Fruit fly (Drosophila melanogaster): ENCODE measurements around the gene ATPsynGL.

Gene ATPsynGL

dm6 chr2L:7777979-7778692 lies 31.1 kb downstream of the ATPsynGL start, which contains the start of gene CG7179:
Gene CG7179, minus strand, starts transcription at chr2L:7778029.
- TF ChIP-seq psq (optimal IDR thresholded peaks at IDR 0.05) = no peak
- no peak for TF ChIP-seq insv (optimal IDR thresholded peaks at IDR 0.05)
- no peak for TF ChIP-seq h (optimal IDR thresholded peaks at IDR 0.05)
- TF ChIP-seq ttk (optimal IDR thresholded peaks at IDR 0.05) = no peak
- no peak for TF ChIP-seq Myc (optimal IDR thresholded peaks at IDR 0.05)
- no peak for TF ChIP-seq Sin3A (optimal IDR thresholded peaks at IDR 0.05)

dm6 chr2L:7779785-7780184 lies 32.7 kb downstream of the ATPsynGL start, which contains the start of gene Uro:
Gene Uro, plus strand, starts transcription at chr2L:7780085.
- TF ChIP-seq Myc (optimal IDR thresholded peaks at IDR 0.05) (no peak), psq (optimal IDR thresholded peaks at IDR 0.05) (no peak), h (optimal IDR thresholded peaks at IDR 0.05) (no peak), ttk (optimal IDR thresholded peaks at IDR 0.05) (no peak), insv (optimal IDR thresholded peaks at IDR 0.05) (no peak), Sin3A (optimal IDR thresholded peaks at IDR 0.05) (no peak)

dm6 chr2L:7781165-7781564 lies 34.1 kb downstream of the ATPsynGL start, which contains the start of gene CG7164:
Gene CG7164, plus strand, starts transcription at chr2L:7781465.
- TF ChIP-seq insv (optimal IDR thresholded peaks at IDR 0.05) = no peak

dm6 chr2L:7782788-7783401 lies 35.8 kb downstream of the ATPsynGL start, which contains the start of gene Brd7-9:
Gene Brd7-9, plus strand, starts transcription at chr2L:7782865.
- TF ChIP-seq insv (optimal IDR thresholded peaks at IDR 0.05) = no peak
- TF ChIP-seq h (optimal IDR thresholded peaks at IDR 0.05) = no peak
- TF ChIP-seq Myc (optimal IDR thresholded peaks at IDR 0.05) = no peak

- no peak for TF ChIP-seq h (optimal IDR thresholded peaks at IDR 0.05)
Observed at dm6 chr2L:7788952-7789466, 41.9 kb downstream of the ATPsynGL start.

dm6 chr2L:7790081-7790447 lies 43.0 kb downstream of the ATPsynGL start:
- TF ChIP-seq Sin3A (optimal IDR thresholded peaks at IDR 0.05) = no peak
- no peak for TF ChIP-seq ttk (optimal IDR thresholded peaks at IDR 0.05)
- TF ChIP-seq insv (optimal IDR thresholded peaks at IDR 0.05) = no peak
- no peak for TF ChIP-seq psq (optimal IDR thresholded peaks at IDR 0.05)
- TF ChIP-seq h (optimal IDR thresholded peaks at IDR 0.05) = no peak
- no peak for TF ChIP-seq Myc (optimal IDR thresholded peaks at IDR 0.05)

dm6 chr2L:7790448-7791355 lies 43.6 kb downstream of the ATPsynGL start, which contains the start of gene CG7149:
Gene CG7149, minus strand, starts transcription at chr2L:7790557.
- TF ChIP-seq h (optimal IDR thresholded peaks at IDR 0.05) (no peak), Myc (optimal IDR thresholded peaks at IDR 0.05) (no peak), psq (optimal IDR thresholded peaks at IDR 0.05) (no peak), ttk (optimal IDR thresholded peaks at IDR 0.05) (no peak)

- TF ChIP-seq psq (optimal IDR thresholded peaks at IDR 0.05) = no peak
- no peak for TF ChIP-seq h (optimal IDR thresholded peaks at IDR 0.05)
- TF ChIP-seq Sin3A (optimal IDR thresholded peaks at IDR 0.05) = no peak
- TF ChIP-seq insv (optimal IDR thresholded peaks at IDR 0.05) = no peak
- no peak for TF ChIP-seq Myc (optimal IDR thresholded peaks at IDR 0.05)
- TF ChIP-seq ttk (optimal IDR thresholded peaks at IDR 0.05) = no peak
Observed at dm6 chr2L:7791356-7791738, 44.3 kb downstream of the ATPsynGL start.

- TF ChIP-seq psq (optimal IDR thresholded peaks at IDR 0.05) = no peak
- no peak for TF ChIP-seq insv (optimal IDR thresholded peaks at IDR 0.05)
- TF ChIP-seq Myc (optimal IDR thresholded peaks at IDR 0.05) = no peak
- no peak for TF ChIP-seq ttk (optimal IDR thresholded peaks at IDR 0.05)
- TF ChIP-seq h (optimal IDR thresholded peaks at IDR 0.05) = no peak
- TF ChIP-seq Sin3A (optimal IDR thresholded peaks at IDR 0.05) = no peak
Observed at dm6 chr2L:7794689-7795475, 47.8 kb downstream of the ATPsynGL start.

- no peak for TF ChIP-seq insv (optimal IDR thresholded peaks at IDR 0.05)
Observed at dm6 chr2L:7795859-7796258, 48.8 kb downstream of the ATPsynGL start, which contains the start of gene LKRSDH. Gene LKRSDH, minus strand, starts transcription at chr2L:7795959.
